Worm (Caenorhabditis elegans) whole organism, L4 larva: ENCODE results near the gene srg-32.

Source experiments
- ceh-82 ChIP-seq: sonication (generic microtip); optimal IDR thresholded peaks from 2 replicates; lab custom pipeline; 2017; ENCODE audit warnings: missing biosample characterization, missing genetic modification characterization
- lin-13 ChIP-seq: fragments of 150-350 bp; optimal IDR thresholded peaks from 2 replicates; lab custom pipeline; 2014; ENCODE audit warnings: missing biosample characterization, missing genetic modification reagents, missing genetic modification characterization
- lin-29 ChIP-seq: fragments of 200-800 bp; sonication (Bioruptor generic); IDR thresholded peaks from 2 replicates; pipeline ENCODE4 v1.3.6; 2022; ENCODE audit warnings: missing genetic modification reagents, missing genetic modification characterization, missing compliant biosample characterization
- mdl-1 ChIP-seq, 2 experiments: fragments of 150-350 bp in 1 of 2; sonication (generic microtip) in 1 of 2; optimal IDR thresholded peaks; 2 replicates each; lab custom pipeline; 2014 to 2017; ENCODE audit warnings: missing biosample characterization in 2 of 2, missing genetic modification characterization in 2 of 2
- mep-1 ChIP-seq: fragments of 150-350 bp; sonication (generic microtip); optimal IDR thresholded peaks from 3 replicates; lab custom pipeline; 2014; ENCODE audit warnings: missing biosample characterization, missing genetic modification characterization
- nhr-28 ChIP-seq: fragments of 150-350 bp; optimal IDR thresholded peaks from 2 replicates; lab custom pipeline; 2014; ENCODE audit warnings: missing biosample characterization, missing genetic modification characterization
- rbr-2 ChIP-seq: sonication (generic microtip); optimal IDR thresholded peaks from 2 replicates; lab custom pipeline; 2016; ENCODE audit warnings: missing genotype, missing genetic modification characterization, missing compliant biosample characterization
- tag-97 ChIP-seq: fragments of 200-800 bp; sonication (Bioruptor generic); IDR thresholded peaks from 2 replicates; pipeline ENCODE4 v1.3.6; 2022; ENCODE audit warnings: missing genetic modification characterization, missing compliant biosample characterization
- zip-11 ChIP-seq: fragments of 200-800 bp; sonication (Bioruptor generic); IDR thresholded peaks from 2 replicates; pipeline ENCODE4 v1.3.6; 2022; ENCODE audit warnings: missing genetic modification characterization, missing compliant biosample characterization
- ztf-7 ChIP-seq: fragments of 150-350 bp; optimal IDR thresholded peaks from 2 replicates; lab custom pipeline; 2014; ENCODE audit warnings: missing biosample characterization, missing genetic modification characterization

ce11 chrV:10555239-10555638 is 33.4 kb downstream of the srg-32 start, which contains the start of gene F32G8.3:
- TF ChIP-seq tag-97 (GFP tag; lab: Robert Waterston, UW) (no peak), zip-11 (GFP tag; lab: Robert Waterston, UW) (no peak), mep-1 (tag; lab: Kevin White, UChicago) (no peak), ztf-7 (tag; lab: Kevin White, UChicago) (no peak), ceh-82 (tag; lab: Kevin White, UChicago) (no peak), lin-13 (GFP tag; lab: Kevin White, UChicago) (no peak), mdl-1 (tag; optimal IDR thresholded peaks at IDR 0.05; lab: Kevin White, UChicago) (no peak), rbr-2 (tag; lab: Kevin White, UChicago) (no peak), nhr-28 (tag; lab: Kevin White, UChicago) (no peak), lin-29 (GFP tag; lab: Robert Waterston, UW) (no peak)
